Worm (Caenorhabditis elegans) whole organism, late embryonic: ENCODE measurements around the gene K08E4.2.

ENCODE experiments used
- C38D4.7 ChIP-seq: fragments of 200-800 bp; sonication (Bioruptor generic); optimal IDR thresholded peaks from 2 replicates; lab custom pipeline; 2018; ENCODE audit warnings: mild to moderate bottlenecking, missing genetic modification characterization, moderate library complexity, missing compliant biosample characterization
- F13H6.1 ChIP-seq: sonication (generic microtip); optimal IDR thresholded peaks from 2 replicates; lab custom pipeline; 2016; ENCODE audit warnings: missing genetic modification characterization, missing compliant biosample characterization
- K02D7.2 ChIP-seq: sonication (generic microtip); optimal IDR thresholded peaks from 2 replicates; lab custom pipeline; 2017; ENCODE audit warnings: mild to moderate bottlenecking, missing genetic modification characterization, missing compliant biosample characterization
- K09A11.1 ChIP-seq: sonication (generic microtip); optimal IDR thresholded peaks from 2 replicates; lab custom pipeline; 2017; ENCODE audit warnings: antibody characterized with exemption, mild to moderate bottlenecking, missing genetic modification characterization, missing compliant biosample characterization; ENCODE audit not compliant: insufficient read depth
- T23F11.4 ChIP-seq: fragments of 200-800 bp; sonication (Bioruptor generic); optimal IDR thresholded peaks from 2 replicates; lab custom pipeline; 2018; ENCODE audit warnings: mild to moderate bottlenecking, missing genetic modification characterization, missing compliant biosample characterization
- ahr-1 ChIP-seq: sonication (generic microtip); optimal IDR thresholded peaks from 2 replicates; lab custom pipeline; 2016; ENCODE audit warnings: missing genetic modification characterization, missing compliant biosample characterization
- ama-1 ChIP-seq: fragments of 150-350 bp; optimal IDR thresholded peaks from 2 replicates; lab custom pipeline; 2014
- ceh-14 ChIP-seq: sonication (generic microtip); optimal IDR thresholded peaks from 2 replicates; lab custom pipeline; 2016; ENCODE audit warnings: missing genotype, missing genetic modification characterization, missing compliant biosample characterization
- ceh-19 ChIP-seq: fragments of 200-800 bp; sonication (Bioruptor generic); optimal IDR thresholded peaks from 2 replicates; lab custom pipeline; 2018; ENCODE audit warnings: mild to moderate bottlenecking, missing genetic modification characterization, missing compliant biosample characterization
- ceh-2 ChIP-seq: sonication (generic microtip); optimal IDR thresholded peaks from 2 replicates; lab custom pipeline; 2016; ENCODE audit warnings: missing genotype, missing genetic modification characterization, missing compliant biosample characterization
- ceh-22 ChIP-seq: sonication (generic microtip); optimal IDR thresholded peaks from 2 replicates; lab custom pipeline; 2017; ENCODE audit warnings: missing biosample characterization, missing genetic modification characterization
- ceh-24 ChIP-seq: sonication (generic microtip); optimal IDR thresholded peaks from 2 replicates; lab custom pipeline; 2016; ENCODE audit warnings: mild to moderate bottlenecking, missing genetic modification characterization, missing compliant biosample characterization
- ceh-31 ChIP-seq: sonication (generic microtip); optimal IDR thresholded peaks from 2 replicates; lab custom pipeline; 2016; ENCODE audit warnings: missing genetic modification characterization, missing compliant biosample characterization
- ceh-34 ChIP-seq: sonication (generic microtip); optimal IDR thresholded peaks from 2 replicates; lab custom pipeline; 2016; ENCODE audit warnings: mild to moderate bottlenecking, missing genetic modification characterization, missing compliant biosample characterization
- ceh-48 ChIP-seq: sonication (generic microtip); optimal IDR thresholded peaks from 2 replicates; lab custom pipeline; 2016; ENCODE audit warnings: missing genetic modification characterization, inconsistent platforms, missing compliant biosample characterization
- ceh-9 ChIP-seq: sonication (generic microtip); optimal IDR thresholded peaks from 2 replicates; lab custom pipeline; 2016; ENCODE audit warnings: mild to moderate bottlenecking, missing genetic modification characterization, inconsistent platforms, missing compliant biosample characterization
- dve-1 ChIP-seq: sonication (generic microtip); optimal IDR thresholded peaks from 2 replicates; lab custom pipeline; 2017; ENCODE audit warnings: antibody characterized with exemption, mild to moderate bottlenecking, missing genetic modification characterization, missing compliant biosample characterization
- elt-4 ChIP-seq: sonication (generic microtip); optimal IDR thresholded peaks from 2 replicates; lab custom pipeline; 2016; ENCODE audit warnings: missing genetic modification characterization, missing compliant biosample characterization
- eyg-1 ChIP-seq: sonication (generic microtip); optimal IDR thresholded peaks from 2 replicates; lab custom pipeline; 2016; ENCODE audit warnings: missing genotype, missing genetic modification characterization, missing compliant biosample characterization
- fkh-10 ChIP-seq: fragments of 150-350 bp; optimal IDR thresholded peaks from 2 replicates; lab custom pipeline; 2014; ENCODE audit warnings: missing biosample characterization, missing genetic modification reagents, missing genetic modification characterization
- gmeb-2 ChIP-seq: sonication (generic microtip); optimal IDR thresholded peaks from 2 replicates; lab custom pipeline; 2016; ENCODE audit warnings: missing genetic modification characterization, inconsistent platforms, missing compliant biosample characterization
- hlh-13 ChIP-seq: fragments of 200-800 bp; sonication (Bioruptor generic); optimal IDR thresholded peaks from 2 replicates; lab custom pipeline; 2018; ENCODE audit warnings: mild to moderate bottlenecking, missing genetic modification characterization, missing compliant biosample characterization
- hlh-15 ChIP-seq: sonication (generic microtip); optimal IDR thresholded peaks from 2 replicates; lab custom pipeline; 2016; ENCODE audit warnings: missing genetic modification characterization, missing compliant biosample characterization
- hlh-30 ChIP-seq: sonication (generic microtip); optimal IDR thresholded peaks from 2 replicates; lab custom pipeline; 2017; ENCODE audit warnings: antibody characterized with exemption, missing genetic modification characterization, missing compliant biosample characterization; ENCODE audit not compliant: insufficient read depth
- lim-6 ChIP-seq: sonication (generic microtip); optimal IDR thresholded peaks from 2 replicates; lab custom pipeline; 2016; ENCODE audit warnings: missing genetic modification characterization, missing compliant biosample characterization
- lin-11 ChIP-seq: fragments of 200-800 bp; sonication (Bioruptor generic); optimal IDR thresholded peaks from 2 replicates; lab custom pipeline; 2018; ENCODE audit warnings: mild to moderate bottlenecking, missing genetic modification characterization, missing compliant biosample characterization
- nfya-1 ChIP-seq: sonication (generic microtip); optimal IDR thresholded peaks from 2 replicates; lab custom pipeline; 2017; ENCODE audit warnings: missing genetic modification characterization, mild to moderate bottlenecking, missing compliant biosample characterization, antibody characterized with exemption, moderate library complexity
- nhr-11 ChIP-seq: fragments of 150-350 bp; optimal IDR thresholded peaks from 2 replicates; lab custom pipeline; 2014; ENCODE audit warnings: missing biosample characterization, missing genetic modification characterization
- nhr-232 ChIP-seq: sonication (generic microtip); optimal IDR thresholded peaks from 2 replicates; lab custom pipeline; 2016; ENCODE audit warnings: missing genetic modification characterization, missing compliant biosample characterization
- npax-4 ChIP-seq: sonication (generic microtip); optimal IDR thresholded peaks from 2 replicates; lab custom pipeline; 2016; ENCODE audit warnings: missing genetic modification characterization, missing compliant biosample characterization
- odd-2 ChIP-seq: sonication (generic microtip); optimal IDR thresholded peaks from 2 replicates; lab custom pipeline; 2017; ENCODE audit warnings: antibody characterized with exemption, mild to moderate bottlenecking, missing genetic modification characterization, missing compliant biosample characterization
- pag-3 ChIP-seq: sonication (generic microtip); optimal IDR thresholded peaks from 2 replicates; lab custom pipeline; 2016; ENCODE audit warnings: missing compliant biosample characterization, missing genetic modification characterization, borderline replicate concordance
- pax-1 ChIP-seq: fragments of 150-350 bp; optimal IDR thresholded peaks from 2 replicates; lab custom pipeline; 2014; ENCODE audit warnings: missing biosample characterization, missing genetic modification characterization
- pha-2 ChIP-seq: sonication (generic microtip); optimal IDR thresholded peaks from 2 replicates; lab custom pipeline; 2017; ENCODE audit warnings: mild to moderate bottlenecking, missing genetic modification characterization, missing compliant biosample characterization
- pqm-1 ChIP-seq: sonication (generic microtip); optimal IDR thresholded peaks from 2 replicates; lab custom pipeline; 2016; ENCODE audit warnings: missing genetic modification characterization, missing compliant biosample characterization
- pros-1 ChIP-seq: fragments of 150-350 bp; optimal IDR thresholded peaks from 2 replicates; lab custom pipeline; 2014; ENCODE audit warnings: missing biosample characterization, missing genetic modification reagents, missing genetic modification characterization
- ref-2 ChIP-seq: sonication (generic microtip); optimal IDR thresholded peaks from 2 replicates; lab custom pipeline; 2016; ENCODE audit warnings: missing genetic modification characterization, missing compliant biosample characterization
- rnt-1 ChIP-seq: sonication (generic microtip); optimal IDR thresholded peaks from 2 replicates; lab custom pipeline; 2016; ENCODE audit warnings: missing genetic modification characterization, missing compliant biosample characterization
- tbx-2 ChIP-seq: sonication (generic microtip); optimal IDR thresholded peaks from 2 replicates; lab custom pipeline; 2016; ENCODE audit warnings: missing genetic modification characterization, missing compliant biosample characterization
- tbx-7 ChIP-seq: sonication (generic microtip); optimal IDR thresholded peaks from 2 replicates; lab custom pipeline; 2016; ENCODE audit warnings: missing genotype, missing genetic modification characterization, missing compliant biosample characterization
- ttx-3 ChIP-seq: sonication (generic microtip); optimal IDR thresholded peaks from 2 replicates; lab custom pipeline; 2016; ENCODE audit warnings: missing genetic modification reagents, missing genetic modification characterization, missing compliant biosample characterization
- unc-3 ChIP-seq, 2 experiments: fragments of 200-800 bp in 1 of 2; sonication (Bioruptor generic) in 1 of 2; sonication (generic microtip) in 1 of 2; conservative IDR thresholded peaks in 1 of 2; optimal IDR thresholded peaks in 1 of 2; 2 replicates each; pipeline versions ENCODE4 v1.3.6 to Lab custom; 2016 to 2022; ENCODE audit warnings: missing compliant biosample characterization in 2 of 2, missing genetic modification characterization in 2 of 2, missing genetic modification reagents in 1 of 2
- unc-42 ChIP-seq: sonication (generic microtip); optimal IDR thresholded peaks from 2 replicates; lab custom pipeline; 2016; ENCODE audit warnings: missing genotype, missing genetic modification characterization, missing compliant biosample characterization
- unc-55 ChIP-seq: sonication (generic microtip); optimal IDR thresholded peaks from 2 replicates; lab custom pipeline; 2017; ENCODE audit warnings: missing biosample characterization, missing genetic modification reagents, missing genetic modification characterization
- unc-86 ChIP-seq: sonication (generic microtip); optimal IDR thresholded peaks from 2 replicates; lab custom pipeline; 2016; ENCODE audit warnings: missing genetic modification characterization, missing compliant biosample characterization
- zip-5 ChIP-seq: sonication (generic microtip); optimal IDR thresholded peaks from 2 replicates; lab custom pipeline; 2016; ENCODE audit warnings: missing genetic modification characterization, missing compliant biosample characterization
- ztf-16 ChIP-seq: sonication (generic microtip); optimal IDR thresholded peaks from 2 replicates; lab custom pipeline; 2017; ENCODE audit warnings: missing genetic modification characterization, missing compliant biosample characterization

The K08E4.2 gene

ce11 chrIV:12093384-12093783 is 36.9 kb upstream of the K08E4.2 start, which contains the start of gene cpsf-4:
Gene cpsf-4, minus strand, starts transcription at chrIV:12093445.
- TF ChIP-seq elt-4 (no peak), nhr-11 (tag; lab: Kevin White, UChicago) (no peak), ceh-9 (no peak), ref-2 (no peak), ceh-14 (tag; lab: Kevin White, UChicago) (no peak), ahr-1 (no peak), ceh-34 (tag; lab: Kevin White, UChicago) (no peak), tbx-7 (tag; lab: Kevin White, UChicago) (no peak), eyg-1 (tag; lab: Kevin White, UChicago) (no peak), K09A11.1 (tag; lab: Kevin White, UChicago) (no peak), hlh-30 (no peak), hlh-13 (no peak), pax-1 (tag; lab: Kevin White, UChicago) (no peak), nhr-232 (tag; lab: Kevin White, UChicago) (no peak), fkh-10 (no peak)

DNA sequence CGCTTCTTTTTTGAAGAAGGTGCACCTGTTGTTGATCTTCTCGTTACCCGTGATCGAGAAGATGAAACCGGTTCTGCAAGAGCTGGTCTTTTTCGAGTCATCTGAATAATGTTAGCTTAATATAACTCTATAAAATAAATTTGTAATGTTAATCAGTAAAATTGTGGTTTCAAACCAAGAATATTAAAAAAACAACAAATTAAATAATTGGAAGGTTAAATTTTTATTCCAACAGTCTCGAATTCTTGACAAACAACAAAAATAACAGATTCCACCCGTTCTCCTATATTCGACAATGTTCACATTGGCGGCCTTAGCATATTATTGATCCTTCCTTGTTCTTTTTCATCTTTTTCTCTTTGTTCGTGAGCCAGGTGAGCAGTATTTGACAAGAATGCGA is 35.7 kb upstream of the K08E4.2 start, which contains the start of gene mig-32:
Gene mig-32, minus strand, starts transcription at position 101 of the 400 bp plus-strand sequence.
- TF ChIP-seq elt-4 (no peak), tbx-2 (no peak), F13H6.1 (tag; lab: Kevin White, UChicago) (no peak), pqm-1 (tag; lab: Kevin White, UChicago) (no peak), hlh-15 (tag; lab: Kevin White, UChicago) (no peak), ref-2 (no peak), gmeb-2 (no peak), pag-3 (no peak), ceh-14 (tag; lab: Kevin White, UChicago) (no peak), lin-11 (no peak), ceh-19 (GFP tag; lab: Kevin White, UChicago) (no peak), lim-6 (tag; lab: Kevin White, UChicago) (no peak), nhr-11 (tag; lab: Kevin White, UChicago) (no peak), ceh-2 (tag; lab: Kevin White, UChicago) (no peak), rnt-1 (no peak), pros-1 (no peak), unc-42 (tag; lab: Kevin White, UChicago) (no peak), eyg-1 (tag; lab: Kevin White, UChicago) (no peak)

- TF ChIP-seq ttx-3 (tag; lab: Kevin White, UChicago) (no peak), K09A11.1 (tag; lab: Kevin White, UChicago) (no peak), ceh-31 (tag; lab: Kevin White, UChicago) (no peak), C38D4.7 (no peak), zip-5 (tag; lab: Kevin White, UChicago) (no peak), ceh-9 (no peak), ztf-16 (tag; lab: Kevin White, UChicago) (no peak), gmeb-2 (no peak), unc-55 (GFP tag; lab: Kevin White, UChicago) (no peak), pqm-1 (tag; lab: Kevin White, UChicago) (no peak)
Measured at ce11 chrIV:12089551-12089950, 33.1 kb upstream of the K08E4.2 start, which contains the start of gene F11A10.6. Gene F11A10.6, minus strand, starts transcription at chrIV:12089651.

ce11 chrIV:12088898-12089297 is 32.4 kb upstream of the K08E4.2 start:
- TF ChIP-seq T23F11.4 (GFP tag; lab: Kevin White, UChicago) (no peak), odd-2 (tag; lab: Kevin White, UChicago) (no peak), unc-3 (GFP tag; conservative IDR thresholded peaks at IDR 0.05; lab: Robert Waterston, UW) (no peak), unc-3 (tag; optimal IDR thresholded peaks at IDR 0.05; lab: Kevin White, UChicago) (no peak), K02D7.2 (tag; lab: Kevin White, UChicago) (no peak), ztf-16 (tag; lab: Kevin White, UChicago) (no peak), ama-1 (peak; percentile 73), nfya-1 (tag; lab: Kevin White, UChicago) (peak; percentile 52), pha-2 (no peak), tbx-7 (tag; lab: Kevin White, UChicago) (no peak), hlh-13 (no peak), ceh-19 (GFP tag; lab: Kevin White, UChicago) (no peak), gmeb-2 (no peak), ceh-2 (tag; lab: Kevin White, UChicago) (no peak), nhr-11 (tag; lab: Kevin White, UChicago) (no peak), dve-1 (tag; lab: Kevin White, UChicago) (no peak), ceh-24 (tag; lab: Kevin White, UChicago) (no peak), ceh-31 (tag; lab: Kevin White, UChicago) (peak; percentile 35), hlh-15 (tag; lab: Kevin White, UChicago) (no peak), ceh-48 (tag; lab: Kevin White, UChicago) (no peak), K09A11.1 (tag; lab: Kevin White, UChicago) (no peak), npax-4 (tag; lab: Kevin White, UChicago) (no peak), unc-86 (tag; lab: Kevin White, UChicago) (no peak), C38D4.7 (no peak), ceh-22 (tag; lab: Kevin White, UChicago) (no peak)
